Fruit fly (Drosophila melanogaster) whole organism, embryonic: ENCODE measurements around the gene Sf3b3.

Source experiments
- Abd-B ChIP-seq: fragments of 200-800 bp; sonication (Bioruptor generic); optimal IDR thresholded peaks from 2 replicates; lab custom pipeline; 2018; ENCODE audit warnings: missing biosample characterization, mild to moderate bottlenecking, missing genetic modification characterization, moderate library complexity
- Aef1 ChIP-seq: fragments of 200-800 bp; sonication (Bioruptor generic); IDR thresholded peaks from 3 replicates; pipeline ENCODE4 v1.3.6; 2022; ENCODE audit warnings: missing biosample characterization, missing genetic modification characterization
- CG10209 ChIP-seq: fragments of 200-800 bp; sonication (Bioruptor generic); optimal IDR thresholded peaks from 3 replicates; lab custom pipeline; 2017; ENCODE audit warnings: missing biosample characterization, mild to moderate bottlenecking, missing genetic modification characterization, missing genetic modification reagents
- CG12942 ChIP-seq: fragments of 200-800 bp; sonication (Bioruptor generic); optimal IDR thresholded peaks from 3 replicates; lab custom pipeline; 2016; ENCODE audit warnings: missing biosample characterization, missing genetic modification characterization
- CG14014 ChIP-seq: fragments of 200-800 bp; sonication (Bioruptor generic); IDR thresholded peaks from 2 replicates; pipeline ENCODE4 v1.3.6; 2022; ENCODE audit warnings: missing biosample characterization, missing genetic modification characterization
- CG14667 ChIP-seq: fragments of 200-800 bp; sonication (Bioruptor generic); IDR thresholded peaks from 2 replicates; pipeline ENCODE4 v1.3.6; 2022; ENCODE audit warnings: missing biosample characterization, missing genetic modification characterization
- CG14860 ChIP-seq: fragments of 200-800 bp; sonication (Bioruptor generic); IDR thresholded peaks from 3 replicates; pipeline ENCODE4 v1.3.6; 2022; ENCODE audit warnings: missing biosample characterization, missing genetic modification characterization; ENCODE audit not compliant: partially characterized antibody
- CG1603 ChIP-seq: fragments of 200-800 bp; sonication (Bioruptor generic); optimal IDR thresholded peaks from 2 replicates; lab custom pipeline; 2019; ENCODE audit warnings: missing biosample characterization, mild to moderate bottlenecking, missing genetic modification characterization, moderate library complexity
- CG16779 ChIP-seq: fragments of 200-800 bp; sonication (Bioruptor generic); IDR thresholded peaks from 2 replicates; pipeline ENCODE4 v1.3.6; 2022; ENCODE audit warnings: missing biosample characterization, missing genetic modification characterization
- CG1792 ChIP-seq: fragments of 200-800 bp; sonication (Bioruptor generic); optimal IDR thresholded peaks from 2 replicates; lab custom pipeline; 2016; ENCODE audit warnings: missing biosample characterization, missing genetic modification characterization
- CG18619 ChIP-seq: fragments of 200-800 bp; sonication (Bioruptor generic); optimal IDR thresholded peaks from 3 replicates; lab custom pipeline; 2017; ENCODE audit warnings: missing biosample characterization, mild to moderate bottlenecking, missing genetic modification characterization
- CG2116 ChIP-seq: fragments of 200-800 bp; sonication (Bioruptor generic); optimal IDR thresholded peaks from 3 replicates; lab custom pipeline; 2018; ENCODE audit warnings: missing biosample characterization, mild to moderate bottlenecking, missing genetic modification characterization
- CG2712 ChIP-seq: fragments of 200-800 bp; optimal IDR thresholded peaks from 3 replicates; lab custom pipeline; 2019; ENCODE audit warnings: missing biosample characterization, mild to moderate bottlenecking, missing genetic modification characterization, moderate library complexity
- CG2889 ChIP-seq: fragments of 200-800 bp; sonication (Bioruptor generic); IDR thresholded peaks from 3 replicates; pipeline ENCODE4 v1.3.6; 2022; ENCODE audit warnings: missing biosample characterization, missing genetic modification characterization
- CG3838 ChIP-seq: fragments of 200-800 bp; sonication (Bioruptor generic); optimal IDR thresholded peaks from 3 replicates; lab custom pipeline; 2016; ENCODE audit warnings: missing biosample characterization, missing genetic modification characterization
- CG7928 ChIP-seq: fragments of 200-800 bp; sonication (Bioruptor generic); optimal IDR thresholded peaks from 2 replicates; lab custom pipeline; 2017; ENCODE audit warnings: missing biosample characterization, mild to moderate bottlenecking, missing genetic modification characterization
- Camta ChIP-seq: fragments of 200-800 bp; sonication (Bioruptor generic); optimal IDR thresholded peaks from 2 replicates; lab custom pipeline; 2016; ENCODE audit warnings: missing biosample characterization, missing genetic modification characterization
- Dbx ChIP-seq: fragments of 200-800 bp; sonication (Bioruptor generic); IDR thresholded peaks from 3 replicates; pipeline ENCODE4 v1.3.6; 2022; ENCODE audit warnings: missing biosample characterization, missing genetic modification characterization
- Doc3 ChIP-seq: fragments of 200-800 bp; sonication (Bioruptor generic); IDR thresholded peaks from 3 replicates; pipeline ENCODE4 v1.3.6; 2022; ENCODE audit warnings: missing biosample characterization, missing genetic modification characterization; ENCODE audit not compliant: partially characterized antibody
- Hand ChIP-seq: fragments of 200-800 bp; sonication (Bioruptor generic); optimal IDR thresholded peaks from 2 replicates; lab custom pipeline; 2017; ENCODE audit warnings: mild to moderate bottlenecking, missing biosample characterization, missing genetic modification reagents, missing genetic modification characterization
- Hey ChIP-seq: fragments of 200-800 bp; sonication (Bioruptor generic); optimal IDR thresholded peaks from 3 replicates; lab custom pipeline; 2018; ENCODE audit warnings: missing biosample characterization, mild to moderate bottlenecking, missing genetic modification characterization
- Mes4 ChIP-seq: fragments of 200-800 bp; sonication (Bioruptor generic); optimal IDR thresholded peaks from 2 replicates; lab custom pipeline; 2016; ENCODE audit warnings: missing biosample characterization, missing genetic modification characterization
- Oaz ChIP-seq: fragments of 200-800 bp; sonication (Bioruptor generic); IDR thresholded peaks from 2 replicates; pipeline ENCODE4 v1.3.6; 2022; ENCODE audit warnings: missing biosample characterization, missing genetic modification characterization
- Opbp ChIP-seq: fragments of 200-800 bp; sonication (Bioruptor generic); IDR thresholded peaks from 3 replicates; pipeline ENCODE4 v1.3.6; 2022; ENCODE audit warnings: missing biosample characterization, missing genetic modification characterization; ENCODE audit not compliant: partially characterized antibody
- Optix ChIP-seq: fragments of 200-800 bp; sonication (Bioruptor generic); IDR thresholded peaks from 3 replicates; pipeline ENCODE4 v1.3.6; 2022; ENCODE audit warnings: missing biosample characterization, missing genetic modification characterization
- Ptx1 ChIP-seq: fragments of 200-800 bp; sonication (Bioruptor generic); IDR thresholded peaks from 2 replicates; pipeline ENCODE4 v1.3.6; 2022; ENCODE audit warnings: missing biosample characterization, missing genetic modification characterization
- Sin3A ChIP-seq: fragments of >200 bp; optimal IDR thresholded peaks from 2 replicates; lab custom pipeline; 2018
- Sox102F ChIP-seq: fragments of 200-800 bp; sonication (Bioruptor generic); optimal IDR thresholded peaks from 2 replicates; lab custom pipeline; 2018; ENCODE audit warnings: missing biosample characterization, mild to moderate bottlenecking, missing genetic modification characterization, moderate library complexity
- Xrp1 ChIP-seq: fragments of 200-800 bp; sonication (Bioruptor generic); IDR thresholded peaks from 2 replicates; pipeline ENCODE4 v1.3.6; 2022; ENCODE audit warnings: missing biosample characterization, missing genetic modification characterization
- YL-1 ChIP-seq: fragments of 200-800 bp; sonication (Bioruptor generic); optimal IDR thresholded peaks from 3 replicates; lab custom pipeline; 2017; ENCODE audit warnings: missing biosample characterization, mild to moderate bottlenecking, missing genetic modification characterization
- ase ChIP-seq: fragments of 200-800 bp; sonication (Bioruptor generic); IDR thresholded peaks from 3 replicates; pipeline ENCODE4 v1.3.6; 2022; ENCODE audit warnings: missing biosample characterization, missing genetic modification characterization
- chif ChIP-seq, 2 experiments: fragments of 200-800 bp; sonication (Bioruptor generic); optimal IDR thresholded peaks; 3 replicates each; lab custom pipeline; 2016; ENCODE audit warnings: missing biosample characterization in 2 of 2, missing genetic modification characterization in 2 of 2
- ems ChIP-seq: fragments of 200-800 bp; sonication (Bioruptor generic); optimal IDR thresholded peaks from 3 replicates; lab custom pipeline; 2016; ENCODE audit warnings: missing biosample characterization, missing genetic modification characterization
- fd102C ChIP-seq: fragments of 200-800 bp; sonication (Bioruptor generic); optimal IDR thresholded peaks from 2 replicates; lab custom pipeline; 2018; ENCODE audit warnings: missing biosample characterization, mild to moderate bottlenecking, missing genetic modification characterization, moderate library complexity
- grau ChIP-seq: fragments of 200-800 bp; optimal IDR thresholded peaks from 3 replicates; lab custom pipeline; 2019; ENCODE audit warnings: missing biosample characterization, mild to moderate bottlenecking, missing genetic modification characterization, moderate library complexity
- grn ChIP-seq: fragments of 200-800 bp; sonication (Bioruptor generic); optimal IDR thresholded peaks from 3 replicates; lab custom pipeline; 2017; ENCODE audit warnings: missing biosample characterization, missing genetic modification characterization
- insv ChIP-seq, 2 experiments: fragments of 200-800 bp; sonication (Bioruptor generic); optimal IDR thresholded peaks; 3 replicates each; lab custom pipeline; 2016 to 2018; ENCODE audit warnings: missing biosample characterization in 2 of 2, missing genetic modification characterization in 2 of 2
- kah ChIP-seq: fragments of 200-800 bp; sonication (Bioruptor generic); optimal IDR thresholded peaks from 2 replicates; lab custom pipeline; 2018; ENCODE audit warnings: missing biosample characterization, mild to moderate bottlenecking, missing genetic modification characterization
- klu ChIP-seq: fragments of 200-800 bp; sonication (Bioruptor generic); IDR thresholded peaks from 2 replicates; pipeline ENCODE4 v1.3.6; 2022; ENCODE audit warnings: missing biosample characterization, missing genetic modification characterization
- kni ChIP-seq: fragments of 200-800 bp; sonication (Bioruptor generic); optimal IDR thresholded peaks from 3 replicates; lab custom pipeline; 2017; ENCODE audit warnings: mild to moderate bottlenecking, missing biosample characterization, missing genetic modification reagents, missing genetic modification characterization
- mld ChIP-seq: fragments of 200-800 bp; sonication (Bioruptor generic); IDR thresholded peaks from 3 replicates; pipeline ENCODE4 v1.3.6; 2022; ENCODE audit warnings: missing biosample characterization, missing genetic modification characterization; ENCODE audit not compliant: partially characterized antibody
- nerfin-1 ChIP-seq: fragments of 200-800 bp; sonication (Bioruptor generic); optimal IDR thresholded peaks from 3 replicates; lab custom pipeline; 2019; ENCODE audit warnings: missing biosample characterization, mild to moderate bottlenecking, missing genetic modification characterization, moderate library complexity
- phol ChIP-seq: fragments of 200-800 bp; sonication (Bioruptor generic); optimal IDR thresholded peaks from 3 replicates; lab custom pipeline; 2018; ENCODE audit warnings: missing biosample characterization, mild to moderate bottlenecking, missing genetic modification characterization, moderate library complexity
- prd ChIP-seq, 3 experiments: fragments of >200 bp in 2 of 3; fragments of 200-800 bp in 1 of 3; sonication (Bioruptor generic) in 1 of 3; optimal IDR thresholded peaks in 2 of 3; IDR thresholded peaks in 1 of 3; 2 replicates in 2 of 3; 3 replicates in 1 of 3; pipeline versions ENCODE4 v1.3.6 to Lab custom; 2017 to 2022; ENCODE audit warnings: missing biosample characterization in 1 of 3, missing genetic modification characterization in 1 of 3
- repo ChIP-seq: fragments of 200-800 bp; sonication (Bioruptor generic); optimal IDR thresholded peaks from 2 replicates; lab custom pipeline; 2016; ENCODE audit warnings: missing biosample characterization, missing genetic modification characterization
- rib ChIP-seq: fragments of 200-800 bp; sonication (Bioruptor generic); IDR thresholded peaks from 2 replicates; pipeline ENCODE4 v1.3.6; 2022; ENCODE audit warnings: missing biosample characterization, missing genetic modification characterization
- run ChIP-seq: fragments of 200-800 bp; sonication (Bioruptor generic); optimal IDR thresholded peaks from 3 replicates; lab custom pipeline; 2018; ENCODE audit warnings: missing biosample characterization, mild to moderate bottlenecking, missing genetic modification characterization
- zfh2 ChIP-seq: fragments of 200-800 bp; sonication (Bioruptor generic); optimal IDR thresholded peaks from 2 replicates; lab custom pipeline; 2016; ENCODE audit warnings: missing biosample characterization, missing genetic modification characterization

The Sf3b3 gene

dm6 chr3L:857063-858015, 24.2 kb upstream of the Sf3b3 start, which contains the start of gene dpr20 (continued):
- peak; percentile 74 for TF ChIP-seq Sox102F (GFP tag; lab: Kevin White, UChicago)
- TF ChIP-seq YL-1: no peak
- peak; percentile 87 for TF ChIP-seq Optix (GFP tag; lab: Robert Waterston, UW)
- peak; percentile 41 to 73 for TF ChIP-seq chif (GFP tag; optimal IDR thresholded peaks at IDR 0.05; lab: Kevin White, UChicago)
- peak; percentile 60 for TF ChIP-seq Abd-B (GFP tag; lab: Kevin White, UChicago)
- no peak for TF ChIP-seq CG2116 (GFP tag; lab: Kevin White, UChicago)
- peak; percentile 48 for TF ChIP-seq CG7928 (GFP tag; lab: Kevin White, UChicago)
- peak; percentile 89 for TF ChIP-seq CG14014 (GFP tag; lab: Robert Waterston, UW)
- no peak for TF ChIP-seq Opbp (GFP tag; lab: Robert Waterston, UW)
- peak; percentile 39 for TF ChIP-seq phol
- peak; percentile 60 for TF ChIP-seq CG2712
- TF ChIP-seq CG16779: peak; percentile 84
- TF ChIP-seq CG1603 (tag; lab: Kevin White, UChicago): peak; percentile 80
- TF ChIP-seq Hey (tag; lab: Kevin White, UChicago): peak; percentile 14
- TF ChIP-seq CG2889 (GFP tag; lab: Robert Waterston, UW): peak; percentile 79
- peak; percentile 73 for TF ChIP-seq CG10209
- peak; percentile 75 for TF ChIP-seq CG14667 (GFP tag; lab: Robert Waterston, UW)
- TF ChIP-seq Ptx1: peak; percentile 92
- TF ChIP-seq fd102C (GFP tag; lab: Kevin White, UChicago): no peak
- TF ChIP-seq CG3838 (GFP tag; lab: Kevin White, UChicago): no peak
- peak; percentile 34 for TF ChIP-seq repo (GFP tag; lab: Kevin White, UChicago)
- peak; percentile 69 for TF ChIP-seq ems (GFP tag; lab: Kevin White, UChicago)
- TF ChIP-seq CG12942 (GFP tag; lab: Kevin White, UChicago): peak; percentile 59
- TF ChIP-seq rib (GFP tag; lab: Robert Waterston, UW): peak; percentile 79
- peak; percentile 87 for TF ChIP-seq ase
- TF ChIP-seq mld (GFP tag; lab: Robert Waterston, UW): no peak
- TF ChIP-seq Camta (GFP tag; lab: Kevin White, UChicago): peak; percentile 65
- no peak for TF ChIP-seq Doc3 (GFP tag; lab: Robert Waterston, UW)
- no peak for TF ChIP-seq prd (optimal IDR thresholded peaks at IDR 0.05; lab: Kevin White, UChicago)
- TF ChIP-seq prd (GFP tag; IDR thresholded peaks at IDR 0.05; lab: Robert Waterston, UW): peak; percentile 90
- TF ChIP-seq kah (GFP tag; lab: Kevin White, UChicago): no peak
- no peak for TF ChIP-seq Sin3A
- TF ChIP-seq CG1792 (GFP tag; lab: Kevin White, UChicago): peak; percentile 76
- peak; percentile 66 for TF ChIP-seq klu (GFP tag; lab: Robert Waterston, UW)
- peak in 1 of 2 experiments; percentile 61 for TF ChIP-seq insv (GFP tag; optimal IDR thresholded peaks at IDR 0.05; lab: Kevin White, UChicago)
- TF ChIP-seq Hand (GFP tag; lab: Kevin White, UChicago): peak; percentile 63
- TF ChIP-seq grn (GFP tag; lab: Kevin White, UChicago): no peak
- TF ChIP-seq run: no peak
- TF ChIP-seq zfh2 (GFP tag; lab: Kevin White, UChicago): peak; percentile 71
- TF ChIP-seq Xrp1 (GFP tag; lab: Robert Waterston, UW): peak; percentile 87
- peak; percentile 92 for TF ChIP-seq Dbx (GFP tag; lab: Robert Waterston, UW)
- peak; percentile 33 for TF ChIP-seq nerfin-1 (tag; lab: Kevin White, UChicago)
- TF ChIP-seq Oaz (GFP tag; lab: Robert Waterston, UW): peak; percentile 74
- TF ChIP-seq CG18619 (GFP tag; lab: Kevin White, UChicago): peak; percentile 66
- peak; percentile 86 for TF ChIP-seq Aef1 (GFP tag; lab: Robert Waterston, UW)
- TF ChIP-seq grau (tag; lab: Kevin White, UChicago): peak; percentile 94
- TF ChIP-seq kni (GFP tag; lab: Kevin White, UChicago): no peak
- no peak for TF ChIP-seq Mes4 (GFP tag; lab: Kevin White, UChicago)
- no peak for TF ChIP-seq CG14860 (GFP tag; lab: Robert Waterston, UW)
